Worm (Caenorhabditis elegans): ENCODE data around the gene cpsf-3.

DNA sequence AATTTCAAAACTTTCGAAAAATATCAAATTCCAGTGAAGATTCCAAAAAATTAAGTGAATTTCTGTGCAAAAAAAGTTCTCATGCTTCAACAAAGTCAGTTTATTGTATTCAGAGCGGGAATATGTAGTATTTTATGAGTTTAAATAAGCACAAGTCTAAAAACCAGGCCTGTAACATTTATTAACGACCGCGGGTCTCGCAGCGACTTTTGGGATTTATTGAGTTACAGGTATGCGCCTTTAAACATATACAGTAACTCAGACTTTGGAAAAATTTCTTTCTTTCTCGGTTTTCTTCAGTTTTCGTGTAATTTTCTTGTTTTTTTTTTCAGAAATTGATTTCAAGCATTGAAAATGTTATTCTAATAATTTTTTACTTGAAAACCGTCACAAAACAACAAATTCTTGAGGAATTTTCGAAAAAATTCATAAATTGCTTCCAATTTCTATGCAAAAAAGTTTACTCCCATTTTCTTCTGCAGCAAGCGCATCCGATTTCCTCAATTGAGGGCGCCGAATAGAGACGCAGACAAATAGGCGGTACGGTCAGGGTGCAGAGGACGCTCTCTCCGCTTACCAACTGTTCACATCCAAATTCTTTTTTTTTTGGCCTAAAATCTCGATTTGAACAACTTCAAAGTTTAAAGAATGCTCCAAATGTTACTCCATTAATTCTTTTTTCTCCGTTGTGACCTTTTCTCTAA, 28.8 kb upstream of the cpsf-3 start:
- TF ChIP-seq cog-1 (tag; optimal IDR thresholded peaks at IDR 0.05) (no peak), flt-1 (GFP tag; IDR thresholded peaks at IDR 0.05) (no peak), ztf-29 (GFP tag; IDR thresholded peaks at IDR 0.05) (no peak), klf-2 (GFP tag; conservative IDR thresholded peaks at IDR 0.05) (no peak), ztf-23 (GFP tag; IDR thresholded peaks at IDR 0.05) (no peak), med-1 (GFP tag; optimal IDR thresholded peaks at IDR 0.05; ENCODE audit: insufficient read depth) (no peak)

Data from whole organism, midembryonic.